Fruit fly (Drosophila melanogaster) whole organism, embryonic: ENCODE measurements around the gene ATPsynepsilonL.
A peak's percentile ranks its signal among the peaks of the same experiment; 100 is the strongest.

Experiments
- Bgb ChIP-seq: fragments of 200-800 bp; sonication (Bioruptor generic); IDR thresholded peaks from 2 replicates; pipeline ENCODE4 v1.3.6; 2022; ENCODE audit warnings: missing biosample characterization, missing genetic modification characterization; ENCODE audit not compliant: partially characterized antibody
- CG11247 ChIP-seq: fragments of 200-800 bp; sonication (Bioruptor generic); IDR thresholded peaks from 2 replicates; pipeline ENCODE4 v1.3.6; 2022; ENCODE audit warnings: missing biosample characterization, missing genetic modification characterization
- CG11504 ChIP-seq: fragments of 200-800 bp; sonication (Bioruptor generic); optimal IDR thresholded peaks from 3 replicates; lab custom pipeline; 2019; ENCODE audit warnings: missing biosample characterization, mild to moderate bottlenecking, missing genetic modification characterization, moderate library complexity
- CG12155 ChIP-seq: fragments of 200-800 bp; sonication (Bioruptor generic); optimal IDR thresholded peaks from 3 replicates; lab custom pipeline; 2016; ENCODE audit warnings: missing biosample characterization, missing genetic modification characterization
- CG12391 ChIP-seq: fragments of 200-800 bp; sonication (Bioruptor generic); optimal IDR thresholded peaks from 3 replicates; lab custom pipeline; 2018; ENCODE audit warnings: missing biosample characterization, mild to moderate bottlenecking, missing genetic modification characterization, moderate library complexity
- CG13424 ChIP-seq: fragments of 200-800 bp; sonication (Bioruptor generic); optimal IDR thresholded peaks from 2 replicates; lab custom pipeline; 2019; ENCODE audit warnings: missing biosample characterization, mild to moderate bottlenecking, missing genetic modification characterization, moderate library complexity
- CG15601 ChIP-seq: fragments of 200-800 bp; sonication (Bioruptor generic); optimal IDR thresholded peaks from 3 replicates; lab custom pipeline; 2019; ENCODE audit warnings: missing biosample characterization, mild to moderate bottlenecking, missing genetic modification characterization, moderate library complexity
- CG17328 ChIP-seq: fragments of 200-800 bp; sonication (Bioruptor generic); IDR thresholded peaks from 2 replicates; pipeline ENCODE4 v1.3.6; 2022; ENCODE audit warnings: missing biosample characterization, missing genetic modification characterization
- CG1792 ChIP-seq: fragments of 200-800 bp; sonication (Bioruptor generic); optimal IDR thresholded peaks from 2 replicates; lab custom pipeline; 2016; ENCODE audit warnings: missing biosample characterization, missing genetic modification characterization
- CG18764 ChIP-seq: fragments of 200-800 bp; sonication (Bioruptor generic); optimal IDR thresholded peaks from 3 replicates; lab custom pipeline; 2016; ENCODE audit warnings: missing biosample characterization, missing genetic modification characterization
- CG2116 ChIP-seq: fragments of 200-800 bp; sonication (Bioruptor generic); optimal IDR thresholded peaks from 3 replicates; lab custom pipeline; 2018; ENCODE audit warnings: missing biosample characterization, mild to moderate bottlenecking, missing genetic modification characterization
- CG31441 ChIP-seq: fragments of 200-800 bp; sonication (Bioruptor generic); IDR thresholded peaks from 2 replicates; pipeline ENCODE4 v1.3.6; 2022; ENCODE audit warnings: missing biosample characterization, missing genetic modification characterization
- CG32772 ChIP-seq: fragments of 200-800 bp; sonication (Bioruptor generic); IDR thresholded peaks from 2 replicates; pipeline ENCODE4 v1.3.6; 2022; ENCODE audit warnings: missing biosample characterization, missing genetic modification characterization
- CG3726 ChIP-seq: fragments of 200-800 bp; sonication (Bioruptor generic); IDR thresholded peaks from 3 replicates; pipeline ENCODE4, ENCODE4 v1.3.6; 2022; ENCODE audit warnings: missing biosample characterization, missing genetic modification characterization
- CG4730 ChIP-seq: fragments of 200-800 bp; sonication (Bioruptor generic); IDR thresholded peaks from 2 replicates; pipeline ENCODE4 v1.3.6; 2022; ENCODE audit warnings: missing biosample characterization, missing genetic modification characterization
- CG7987 ChIP-seq: fragments of 200-800 bp; sonication (Bioruptor generic); optimal IDR thresholded peaks from 2 replicates; lab custom pipeline; 2018; ENCODE audit warnings: missing biosample characterization, mild to moderate bottlenecking, missing genetic modification characterization, moderate library complexity
- CG8281 ChIP-seq: fragments of 200-800 bp; sonication (Bioruptor generic); optimal IDR thresholded peaks from 2 replicates; lab custom pipeline; 2018; ENCODE audit warnings: missing biosample characterization, mild to moderate bottlenecking, missing genetic modification characterization, moderate library complexity
- CG9932 ChIP-seq: fragments of 200-800 bp; sonication (Bioruptor generic); IDR thresholded peaks from 2 replicates; pipeline ENCODE4 v1.3.6; 2022; ENCODE audit warnings: missing biosample characterization, missing genetic modification characterization
- Dip2 ChIP-seq: fragments of 200-800 bp; sonication (Bioruptor generic); IDR thresholded peaks from 2 replicates; pipeline ENCODE4 v1.3.6; 2022; ENCODE audit warnings: missing biosample characterization, missing genetic modification characterization
- Dll ChIP-seq: fragments of 200-800 bp; sonication (Bioruptor generic); IDR thresholded peaks from 4 replicates; pipeline ENCODE4 v1.3.6; 2022; ENCODE audit warnings: missing biosample characterization, missing genetic modification characterization; ENCODE audit not compliant: partially characterized antibody
- Gsc ChIP-seq: fragments of 200-800 bp; sonication (Bioruptor generic); IDR thresholded peaks from 2 replicates; pipeline ENCODE4 v1.3.6; 2022; ENCODE audit warnings: missing biosample characterization, missing genetic modification characterization
- HmgZ ChIP-seq: fragments of 200-800 bp; sonication (Bioruptor generic); optimal IDR thresholded peaks from 2 replicates; lab custom pipeline; 2018; ENCODE audit warnings: missing biosample characterization, mild to moderate bottlenecking, missing genetic modification characterization
- Hr78 ChIP-seq, 2 experiments: fragments of 200-800 bp in 1 of 2; fragments of >200 bp in 1 of 2; sonication (Bioruptor generic) in 1 of 2; optimal IDR thresholded peaks; 2 replicates each; lab custom pipeline; 2017 to 2019; ENCODE audit warnings: missing biosample characterization in 2 of 2, missing genetic modification characterization in 2 of 2, mild to moderate bottlenecking in 1 of 2, moderate library complexity in 1 of 2
- Jarid2 ChIP-seq: fragments of 200-800 bp; sonication (Bioruptor generic); optimal IDR thresholded peaks from 3 replicates; lab custom pipeline; 2017; ENCODE audit warnings: mild to moderate bottlenecking, missing biosample characterization, missing genetic modification reagents, missing genetic modification characterization
- Lim3 ChIP-seq: fragments of 200-800 bp; sonication (Bioruptor generic); IDR thresholded peaks from 2 replicates; pipeline ENCODE4 v1.3.6; 2022; ENCODE audit warnings: missing biosample characterization, missing genetic modification characterization
- Pdp1 ChIP-seq, 2 experiments: fragments of 200-800 bp; sonication (Bioruptor generic); optimal IDR thresholded peaks; 3 replicates each; lab custom pipeline; 2016; ENCODE audit warnings: missing biosample characterization in 2 of 2, missing genetic modification characterization in 2 of 2, mild to moderate bottlenecking in 1 of 2, moderate library complexity in 1 of 2
- Ssrp ChIP-seq: fragments of 200-800 bp; sonication (Bioruptor generic); optimal IDR thresholded peaks from 2 replicates; lab custom pipeline; 2018; ENCODE audit warnings: missing biosample characterization, mild to moderate bottlenecking, missing genetic modification characterization, moderate library complexity
- Vsx1 ChIP-seq: fragments of 200-800 bp; sonication (Bioruptor generic); optimal IDR thresholded peaks from 2 replicates; lab custom pipeline; 2017; ENCODE audit warnings: missing biosample characterization, mild to moderate bottlenecking, missing genetic modification characterization, missing genetic modification reagents
- Xrp1 ChIP-seq: fragments of 200-800 bp; sonication (Bioruptor generic); IDR thresholded peaks from 2 replicates; pipeline ENCODE4 v1.3.6; 2022; ENCODE audit warnings: missing biosample characterization, missing genetic modification characterization
- ara ChIP-seq: fragments of 200-800 bp; sonication (Bioruptor generic); IDR thresholded peaks from 2 replicates; pipeline ENCODE4 v1.3.6; 2022; ENCODE audit warnings: missing biosample characterization, missing genetic modification characterization
- ase ChIP-seq: fragments of 200-800 bp; sonication (Bioruptor generic); IDR thresholded peaks from 3 replicates; pipeline ENCODE4 v1.3.6; 2022; ENCODE audit warnings: missing biosample characterization, missing genetic modification characterization
- bbx ChIP-seq: fragments of 200-800 bp; sonication (Bioruptor generic); IDR thresholded peaks from 2 replicates; pipeline ENCODE4 v1.3.6; 2022; ENCODE audit warnings: missing biosample characterization, missing genetic modification characterization; ENCODE audit not compliant: partially characterized antibody
- cwo ChIP-seq: fragments of 200-800 bp; sonication (Bioruptor generic); optimal IDR thresholded peaks from 3 replicates; lab custom pipeline; 2017; ENCODE audit warnings: missing biosample characterization, missing genetic modification characterization, mild to moderate bottlenecking, moderate library complexity, missing genetic modification reagents
- fru ChIP-seq: fragments of >200 bp; optimal IDR thresholded peaks from 2 replicates; lab custom pipeline; 2017
- gro ChIP-seq: fragments of 200-800 bp; sonication (Bioruptor generic); optimal IDR thresholded peaks from 2 replicates; lab custom pipeline; 2016; ENCODE audit warnings: missing biosample characterization, missing genetic modification characterization
- jumu ChIP-seq: fragments of 200-800 bp; sonication (Bioruptor generic); optimal IDR thresholded peaks from 3 replicates; lab custom pipeline; 2016; ENCODE audit warnings: missing biosample characterization, missing genetic modification characterization
- kay ChIP-seq: fragments of 200-800 bp; sonication (Bioruptor generic); optimal IDR thresholded peaks from 2 replicates; lab custom pipeline; 2016; ENCODE audit warnings: missing biosample characterization, missing genetic modification characterization
- ken ChIP-seq: fragments of 200-800 bp; sonication (Bioruptor generic); IDR thresholded peaks from 3 replicates; pipeline ENCODE4 v1.3.6; 2022; ENCODE audit warnings: missing biosample characterization, missing genetic modification characterization
- mam ChIP-seq: fragments of 200-800 bp; sonication (Bioruptor generic); optimal IDR thresholded peaks from 3 replicates; lab custom pipeline; 2016; ENCODE audit warnings: missing biosample characterization, missing genetic modification characterization
- nom ChIP-seq: fragments of 200-800 bp; sonication (Bioruptor generic); optimal IDR thresholded peaks from 2 replicates; lab custom pipeline; 2017; ENCODE audit warnings: missing biosample characterization, missing genetic modification characterization, mild to moderate bottlenecking, moderate library complexity, missing genetic modification reagents
- odd ChIP-seq: fragments of 200-800 bp; sonication (Bioruptor generic); optimal IDR thresholded peaks from 2 replicates; lab custom pipeline; 2017; ENCODE audit warnings: missing biosample characterization, mild to moderate bottlenecking, missing genetic modification characterization
- onecut ChIP-seq: fragments of 200-800 bp; sonication (Bioruptor generic); IDR thresholded peaks from 2 replicates; pipeline ENCODE4 v1.3.6; 2022; ENCODE audit warnings: missing biosample characterization, missing genetic modification characterization
- otp ChIP-seq: fragments of 200-800 bp; sonication (Bioruptor generic); IDR thresholded peaks from 3 replicates; pipeline ENCODE4, ENCODE4 v1.3.6; 2022; ENCODE audit warnings: missing biosample characterization, missing genetic modification characterization
- peb ChIP-seq: fragments of 200-800 bp; sonication (Bioruptor generic); IDR thresholded peaks from 2 replicates; pipeline ENCODE4 v1.3.6; 2022; ENCODE audit warnings: missing biosample characterization, missing genetic modification characterization
- pum ChIP-seq: fragments of 200-800 bp; sonication (Bioruptor generic); optimal IDR thresholded peaks from 2 replicates; lab custom pipeline; 2016; ENCODE audit warnings: missing biosample characterization, missing genetic modification characterization
- sens-2 ChIP-seq: fragments of 200-800 bp; sonication (Bioruptor generic); IDR thresholded peaks from 2 replicates; pipeline ENCODE4 v1.3.6; 2022; ENCODE audit warnings: missing biosample characterization, missing genetic modification characterization
- trem ChIP-seq: fragments of 200-800 bp; optimal IDR thresholded peaks from 3 replicates; lab custom pipeline; 2019; ENCODE audit warnings: missing biosample characterization, mild to moderate bottlenecking, missing genetic modification characterization, moderate library complexity
- unc-4 ChIP-seq: fragments of 200-800 bp; sonication (Bioruptor generic); IDR thresholded peaks from 2 replicates; pipeline ENCODE4 v1.3.6; 2022; ENCODE audit warnings: missing biosample characterization, missing genetic modification characterization; ENCODE audit not compliant: partially characterized antibody
- z ChIP-seq: fragments of 200-800 bp; sonication (Bioruptor generic); IDR thresholded peaks from 3 replicates; pipeline ENCODE4 v1.3.6; 2022; ENCODE audit warnings: missing biosample characterization, missing genetic modification characterization
- zfh1 ChIP-seq: fragments of 200-800 bp; sonication (Bioruptor generic); IDR thresholded peaks from 3 replicates; pipeline ENCODE4 v1.3.6; 2022; ENCODE audit warnings: missing biosample characterization, missing genetic modification characterization

The ATPsynepsilonL gene

DNA sequence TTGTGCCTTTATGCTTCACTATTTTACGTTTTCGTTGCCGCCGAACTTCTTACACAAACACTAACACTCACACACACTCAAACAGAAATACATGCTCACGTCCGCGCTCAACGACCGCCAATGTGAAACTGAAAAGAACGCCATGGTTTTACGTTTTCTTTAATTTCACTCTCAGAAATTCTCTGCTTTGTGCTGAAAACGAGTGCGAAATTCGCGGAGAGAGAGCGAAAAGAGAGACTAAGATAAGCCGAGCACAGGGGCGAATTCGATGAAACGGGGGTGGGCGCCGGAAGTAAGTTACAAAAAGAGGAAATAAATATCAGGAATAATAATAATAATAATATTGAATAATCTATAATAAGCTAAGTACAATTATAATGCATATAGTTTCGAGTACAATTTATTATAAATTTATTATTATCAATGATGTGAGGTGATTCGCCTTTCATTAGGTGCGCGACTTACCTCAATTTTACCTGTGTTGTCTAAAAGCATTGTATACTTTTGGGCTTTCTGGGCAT is 48.8 kb downstream of the ATPsynepsilonL start, which contains the start of gene Best1 (continued):
- TF ChIP-seq nom (peak; percentile 86), Jarid2 (GFP tag; lab: Kevin White, UChicago) (peak; percentile 98), Xrp1 (GFP tag; lab: Robert Waterston, UW) (peak; percentile 97), ara (GFP tag; lab: Robert Waterston, UW) (peak; percentile 89), z (GFP tag; lab: Robert Waterston, UW) (peak; percentile 85), peb (peak; percentile 76), Ssrp (tag; lab: Kevin White, UChicago) (peak; percentile 88), CG11247 (GFP tag; lab: Robert Waterston, UW) (peak; percentile 94), CG2116 (GFP tag; lab: Kevin White, UChicago) (peak; percentile 44), CG13424 (tag; lab: Kevin White, UChicago) (peak; percentile 90), CG15601 (tag; lab: Kevin White, UChicago) (peak; percentile 89), CG12391 (tag; lab: Kevin White, UChicago) (peak; percentile 96), ken (peak; percentile 91), Lim3 (GFP tag; lab: Robert Waterston, UW) (peak; percentile 61), zfh1 (GFP tag; lab: Robert Waterston, UW) (peak; percentile 94), Dll (GFP tag; lab: Robert Waterston, UW) (peak; percentile 55; the same call in 2 of the 4 replicates), CG1792 (peak; percentile 40), CG17328 (peak; percentile 92), CG32772 (GFP tag; lab: Robert Waterston, UW) (peak; percentile 88), Bgb (GFP tag; lab: Robert Waterston, UW) (peak; percentile 89), unc-4 (GFP tag; lab: Robert Waterston, UW) (peak; percentile 47; the same call in 1 of the 2 replicates), onecut (GFP tag; lab: Robert Waterston, UW) (peak; percentile 82), cwo (GFP tag; lab: Kevin White, UChicago) (peak; percentile 89), odd (GFP tag; lab: Kevin White, UChicago) (peak; percentile 89), otp (GFP tag; lab: Robert Waterston, UW) (peak; percentile 89; the same call in 2 of the 3 replicates), HmgZ (tag; lab: Kevin White, UChicago) (peak; percentile 96), Hr78 (GFP tag; optimal IDR thresholded peaks at IDR 0.05; lab: Kevin White, UChicago) (peak in 1 of 2 experiments; percentile 64), jumu (peak; percentile 47), CG31441 (GFP tag; lab: Robert Waterston, UW) (peak; percentile 94), Dip2 (GFP tag; lab: Robert Waterston, UW) (0 out of 2 replicates have a peak, but pooled peaks have one; percentile 29), CG12155 (GFP tag; lab: Kevin White, UChicago) (peak; percentile 85), mam (GFP tag; lab: Kevin White, UChicago) (peak; percentile 61), pum (GFP tag; lab: Kevin White, UChicago) (peak; percentile 59), kay (GFP tag; lab: Kevin White, UChicago) (peak; percentile 61), bbx (peak; percentile 74), sens-2 (GFP tag; lab: Robert Waterston, UW) (peak; percentile 77), CG11504 (tag; lab: Kevin White, UChicago) (peak; percentile 91), Gsc (no peak), CG7987 (peak; percentile 77), ase (peak; percentile 81), CG3726 (peak; percentile 61; the same call in 1 of the 3 replicates), CG8281 (tag; lab: Kevin White, UChicago) (peak; percentile 63), gro (GFP tag; lab: Kevin White, UChicago) (peak; percentile 80), trem (peak; percentile 85), fru (lab: Kevin White, UChicago) (no peak), CG4730 (GFP tag; lab: Robert Waterston, UW) (peak; percentile 87), Vsx1 (GFP tag; lab: Kevin White, UChicago) (peak; percentile 87), Pdp1 (GFP tag; optimal IDR thresholded peaks at IDR 0.05; lab: Kevin White, UChicago) (peak; percentile 76 to 83), CG18764 (peak; percentile 33), CG9932 (peak; percentile 97)
